Worm (Caenorhabditis elegans): Measurements from ENCODE around the gene hpo-40.

Gene hpo-40

ce11 chrV:10204863-10205338, 7.8 kb upstream of the hpo-40 start, which contains the start of the genes ZK856.19 and ZK856.11 (continued):
- TF ChIP-seq unc-62 (GFP tag; optimal IDR thresholded peaks at IDR 0.05) = no peak
- no peak for TF ChIP-seq atf-7 (tag; optimal IDR thresholded peaks at IDR 0.05)
- TF ChIP-seq B0261.1 (tag; optimal IDR thresholded peaks at IDR 0.05) = no peak
- no peak for TF ChIP-seq cebp-2 (GFP tag; IDR thresholded peaks at IDR 0.05)
- TF ChIP-seq lsl-1 (GFP tag; optimal IDR thresholded peaks at IDR 0.05) = peak; percentile 31
- TF ChIP-seq dox-1 (GFP tag; IDR thresholded peaks at IDR 0.05) = peak; percentile 24; the same call in 1 of the 2 replicates
- TF ChIP-seq ceh-27 (GFP tag; optimal IDR thresholded peaks at IDR 0.05) = peak; percentile 14
- TF ChIP-seq sea-2 (GFP tag; IDR thresholded peaks at IDR 0.05) = no peak
- no peak for TF ChIP-seq attf-6 (GFP tag; IDR thresholded peaks at IDR 0.05)
- no peak for TF ChIP-seq K11D2.4 (GFP tag; IDR thresholded peaks at IDR 0.05)
- TF ChIP-seq zfh-2 (GFP tag; conservative IDR thresholded peaks at IDR 0.05) = no peak
- no peak for TF ChIP-seq let-526 (GFP tag; IDR thresholded peaks at IDR 0.05)
- no peak for TF ChIP-seq F37B4.10 (GFP tag; IDR thresholded peaks at IDR 0.05)
- no peak for TF ChIP-seq gei-17 (GFP tag; optimal IDR thresholded peaks at IDR 0.05)
- TF ChIP-seq bed-2 (GFP tag; IDR thresholded peaks at IDR 0.05) = no peak
- peak in 1 of 3 experiments; percentile 55 for TF ChIP-seq lin-35 (GFP tag; optimal IDR thresholded peaks at IDR 0.05)
- no peak for TF ChIP-seq F52B5.7 (tag; optimal IDR thresholded peaks at IDR 0.05)
- no peak for TF ChIP-seq snpc-4 (GFP tag; optimal IDR thresholded peaks at IDR 0.05)
- TF ChIP-seq snpc-4 (tag; optimal IDR thresholded peaks at IDR 0.05) = peak in 2 of 4 experiments; percentile 35 to 49
- 0 out of 2 replicates have a peak, but pooled peaks have one; percentile 20 for TF ChIP-seq pbrm-1 (GFP tag; IDR thresholded peaks at IDR 0.05)
- TF ChIP-seq egl-18 (GFP tag; IDR thresholded peaks at IDR 0.05) = no peak
- no peak for TF ChIP-seq ztf-3 (GFP tag; optimal IDR thresholded peaks at IDR 0.05)
- TF ChIP-seq somi-1 (GFP tag; optimal IDR thresholded peaks at IDR 0.05) = no peak
- TF ChIP-seq pha-4 (tag; optimal IDR thresholded peaks at IDR 0.05) = no peak
- no peak for TF ChIP-seq let-607 (tag; optimal IDR thresholded peaks at IDR 0.05)
- TF ChIP-seq mcd-1 (GFP tag; IDR thresholded peaks at IDR 0.05) = peak; percentile 39; the same call in 1 of the 2 replicates
- no peak for TF ChIP-seq F57A8.1 (GFP tag; optimal IDR thresholded peaks at IDR 0.05)
- peak; percentile 41 for TF ChIP-seq F49E8.2 (tag; optimal IDR thresholded peaks at IDR 0.05; ENCODE audit: insufficient read depth)
- no peak for TF ChIP-seq nhr-90 (tag; optimal IDR thresholded peaks at IDR 0.05)

- no peak for TF ChIP-seq akir-1 (GFP tag; optimal IDR thresholded peaks at IDR 0.05)
- TF ChIP-seq ccch-3 (GFP tag; optimal IDR thresholded peaks at IDR 0.05) = no peak
- no peak for TF ChIP-seq B0336.3 (GFP tag; IDR thresholded peaks at IDR 0.05)
- TF ChIP-seq hlh-12 (tag; optimal IDR thresholded peaks at IDR 0.05) = no peak
- TF ChIP-seq Y56A3A.18 (GFP tag; IDR thresholded peaks at IDR 0.05) = no peak
- no peak for TF ChIP-seq B0035.1 (tag; optimal IDR thresholded peaks at IDR 0.05)
- no peak for TF ChIP-seq zfh-2 (GFP tag; conservative IDR thresholded peaks at IDR 0.05)
- no peak for TF ChIP-seq pha-4 (tag; optimal IDR thresholded peaks at IDR 0.05)
- TF ChIP-seq hmg-20 (GFP tag; IDR thresholded peaks at IDR 0.05) = no peak
- TF ChIP-seq egl-44 (GFP tag; IDR thresholded peaks at IDR 0.05) = no peak
- no peak for TF ChIP-seq let-526 (GFP tag; IDR thresholded peaks at IDR 0.05)
Observed at ce11 chrV:10205483-10205882, 7.2 kb upstream of the hpo-40 start, which contains the start of gene ZK856.16. TSS of gene ZK856.16 (minus strand) at chrV:10205583.

- TF ChIP-seq ets-4 (GFP tag; optimal IDR thresholded peaks at IDR 0.05) (no peak), madf-6 (GFP tag; IDR thresholded peaks at IDR 0.05) (0 out of 2 replicates have a peak, but pooled peaks have one; percentile 24), hrde-1 (tag; optimal IDR thresholded peaks at IDR 0.05; ENCODE audit: borderline replicate concordance) (peak; percentile 19), mes-4 (tag; optimal IDR thresholded peaks at IDR 0.05) (no peak), let-526 (GFP tag; IDR thresholded peaks at IDR 0.05) (no peak), nhr-90 (tag; optimal IDR thresholded peaks at IDR 0.05) (no peak), attf-5 (GFP tag; optimal IDR thresholded peaks at IDR 0.05) (no peak)
Observed at ce11 chrV:10206502-10206901, 6.2 kb upstream of the hpo-40 start, which contains the start of gene rpc-25. TSS of gene rpc-25 (minus strand) at chrV:10206602.

Measured in whole organism, young adult.